Worm (Caenorhabditis elegans): Measurements from ENCODE around the gene K12H4.2.
A peak's percentile ranks its signal among the peaks of the same experiment; 100 is the strongest.

K12H4.2 gene

ce11 chrIII:8033534-8033933 is 14.0 kb upstream of the K12H4.2 start, which contains the start of gene F44B9.10:
Gene F44B9.10 (minus strand): TSS chrIII:8033634.
- TF ChIP-seq unc-62 (GFP tag; optimal IDR thresholded peaks at IDR 0.05) (no peak), lin-15B (tag; optimal IDR thresholded peaks at IDR 0.05) (no peak), sea-2 (GFP tag; optimal IDR thresholded peaks at IDR 0.05) (no peak), nhr-28 (tag; optimal IDR thresholded peaks at IDR 0.05) (no peak), ceh-82 (tag; optimal IDR thresholded peaks at IDR 0.05) (no peak), fkh-2 (tag; optimal IDR thresholded peaks at IDR 0.05) (no peak)

- TF ChIP-seq daf-12 (tag; optimal IDR thresholded peaks at IDR 0.05) (no peak), fkh-2 (tag; optimal IDR thresholded peaks at IDR 0.05) (no peak), nhr-77 (tag; optimal IDR thresholded peaks at IDR 0.05) (no peak), nhr-67 (tag; optimal IDR thresholded peaks at IDR 0.05) (no peak), ama-1 (optimal IDR thresholded peaks at IDR 0.05) (no peak), ceh-28 (tag; optimal IDR thresholded peaks at IDR 0.05) (no peak), nhr-12 (tag; optimal IDR thresholded peaks at IDR 0.05) (no peak), ceh-16 (tag; optimal IDR thresholded peaks at IDR 0.05) (no peak), elt-1 (tag; optimal IDR thresholded peaks at IDR 0.05) (no peak)
Observed at ce11 chrIII:8036050-8036449, 11.5 kb upstream of the K12H4.2 start.

ce11 chrIII:8036497-8036896 is 11.0 kb upstream of the K12H4.2 start:
- no peak for TF ChIP-seq ztf-4 (tag; optimal IDR thresholded peaks at IDR 0.05)
- TF ChIP-seq nhr-23 (tag; optimal IDR thresholded peaks at IDR 0.05): peak; percentile 1
- TF ChIP-seq hmg-11 (tag; optimal IDR thresholded peaks at IDR 0.05): no peak
- TF ChIP-seq fkh-10 (GFP tag; optimal IDR thresholded peaks at IDR 0.05): no peak
- peak in 1 of 3 experiments; percentile 79 for TF ChIP-seq elt-3 (tag; optimal IDR thresholded peaks at IDR 0.05)
- no peak for TF ChIP-seq nhr-76 (tag; optimal IDR thresholded peaks at IDR 0.05)
- TF ChIP-seq sea-2 (GFP tag; optimal IDR thresholded peaks at IDR 0.05): no peak

ce11 chrIII:8037941-8038340 is 9.6 kb upstream of the K12H4.2 start, which contains the start of gene dpf-6:
Gene dpf-6 (plus strand): TSS chrIII:8038241.
- TF ChIP-seq ceh-82 (tag; optimal IDR thresholded peaks at IDR 0.05): no peak
- TF ChIP-seq nfya-1 (tag; optimal IDR thresholded peaks at IDR 0.05; ENCODE audit: insufficient read depth): no peak
- no peak for TF ChIP-seq ceh-16 (tag; optimal IDR thresholded peaks at IDR 0.05)
- no peak for TF ChIP-seq nhr-25 (tag; optimal IDR thresholded peaks at IDR 0.05)
- no peak for TF ChIP-seq daf-12 (tag; optimal IDR thresholded peaks at IDR 0.05)
- TF ChIP-seq ZK546.5 (tag; optimal IDR thresholded peaks at IDR 0.05): no peak

ce11 chrIII:8042775-8043174 is 4.7 kb upstream of the K12H4.2 start, which contains the start of gene K12H4.6:
Gene K12H4.6 (minus strand): TSS chrIII:8042875.
- TF ChIP-seq ama-1 (optimal IDR thresholded peaks at IDR 0.05) (no peak), ceh-28 (tag; optimal IDR thresholded peaks at IDR 0.05) (no peak), snpc-4 (tag; optimal IDR thresholded peaks at IDR 0.05) (no peak), elt-2 (tag; optimal IDR thresholded peaks at IDR 0.05) (no peak), fkh-10 (GFP tag; optimal IDR thresholded peaks at IDR 0.05) (no peak), nhr-77 (tag; optimal IDR thresholded peaks at IDR 0.05) (no peak), nfya-1 (tag; optimal IDR thresholded peaks at IDR 0.05; ENCODE audit: insufficient read depth) (no peak), fos-1 (tag; optimal IDR thresholded peaks at IDR 0.05) (no peak), nhr-43 (tag; optimal IDR thresholded peaks at IDR 0.05; ENCODE audit: poor library complexity, severe bottlenecking) (no peak), elt-3 (tag; optimal IDR thresholded peaks at IDR 0.05) (no peak), daf-12 (tag; optimal IDR thresholded peaks at IDR 0.05) (no peak)

- TF ChIP-seq ceh-16 (tag; optimal IDR thresholded peaks at IDR 0.05) (peak; percentile 69), nhr-76 (tag; optimal IDR thresholded peaks at IDR 0.05) (peak; percentile 79), ztf-11 (tag; optimal IDR thresholded peaks at IDR 0.05) (peak; percentile 57), tbx-2 (tag; optimal IDR thresholded peaks at IDR 0.05) (peak; percentile 87), nhr-12 (tag; optimal IDR thresholded peaks at IDR 0.05) (no peak), zag-1 (tag; optimal IDR thresholded peaks at IDR 0.05) (peak; percentile 49), lin-39 (tag; optimal IDR thresholded peaks at IDR 0.05) (peak; percentile 98), jun-1 (tag; optimal IDR thresholded peaks at IDR 0.05) (peak; percentile 97), hmg-11 (tag; optimal IDR thresholded peaks at IDR 0.05) (peak; percentile 96), nhr-67 (tag; optimal IDR thresholded peaks at IDR 0.05) (peak; percentile 44), mml-1 (tag; optimal IDR thresholded peaks at IDR 0.05) (no peak), snpc-4 (tag; optimal IDR thresholded peaks at IDR 0.05) (peak; percentile 95), ztf-4 (tag; optimal IDR thresholded peaks at IDR 0.05) (peak; percentile 81), ceh-28 (tag; optimal IDR thresholded peaks at IDR 0.05) (peak; percentile 93), mdl-1 (tag; optimal IDR thresholded peaks at IDR 0.05) (peak; percentile 72), ZK546.5 (tag; optimal IDR thresholded peaks at IDR 0.05) (peak; percentile 66), unc-39 (tag; optimal IDR thresholded peaks at IDR 0.05) (no peak), unc-62 (GFP tag; optimal IDR thresholded peaks at IDR 0.05) (peak; percentile 96), pqm-1 (tag; optimal IDR thresholded peaks at IDR 0.05) (peak; percentile 96), lin-15B (tag; optimal IDR thresholded peaks at IDR 0.05) (peak; percentile 99), egl-5 (tag; optimal IDR thresholded peaks at IDR 0.05) (peak; percentile 82), daf-12 (tag; optimal IDR thresholded peaks at IDR 0.05) (peak; percentile 21), skn-1 (tag; optimal IDR thresholded peaks at IDR 0.05) (peak; percentile 92), eor-1 (tag; optimal IDR thresholded peaks at IDR 0.05) (peak in 1 of 2 experiments; percentile 14), ceh-82 (tag; optimal IDR thresholded peaks at IDR 0.05) (peak; percentile 92), nhr-43 (tag; optimal IDR thresholded peaks at IDR 0.05; ENCODE audit: poor library complexity, severe bottlenecking) (peak; percentile 97), nhr-23 (tag; optimal IDR thresholded peaks at IDR 0.05) (peak; percentile 97), nhr-11 (tag; optimal IDR thresholded peaks at IDR 0.05) (peak; percentile 97), nhr-28 (tag; optimal IDR thresholded peaks at IDR 0.05) (no peak)
Observed at ce11 chrIII:8043784-8044183, 3.7 kb upstream of the K12H4.2 start.

Data from whole organism, L3 larva.